Worm (Caenorhabditis elegans) whole organism, early embryonic: ENCODE data around the gene egl-9.
"Not testable (repeated sequence)": the region's sequence is repeated elsewhere in the genome, so short reads cannot be mapped to it uniquely, and the experiment has no call there.

ENCODE experiments used
- aly-1 ChIP-seq: sonication (generic microtip); optimal IDR thresholded peaks from 2 replicates; lab custom pipeline; 2016; ENCODE audit warnings: missing genetic modification characterization, missing compliant biosample characterization
- ama-1 ChIP-seq: fragments of 150-350 bp; optimal IDR thresholded peaks from 2 replicates; lab custom pipeline; 2014
- ets-7 ChIP-seq: sonication (generic microtip); optimal IDR thresholded peaks from 2 replicates; lab custom pipeline; 2016; ENCODE audit warnings: missing genotype, missing genetic modification characterization, missing compliant biosample characterization
- flt-1 ChIP-seq: fragments of 200-800 bp; sonication (Bioruptor generic); IDR thresholded peaks from 2 replicates; pipeline ENCODE4 v1.3.6; 2022; ENCODE audit warnings: missing genetic modification characterization, missing compliant biosample characterization
- hmbx-1 ChIP-seq: sonication (generic microtip); optimal IDR thresholded peaks from 2 replicates; lab custom pipeline; 2016; ENCODE audit warnings: mild to moderate bottlenecking, missing genetic modification characterization, missing compliant biosample characterization

ce11 chrV:10450355-10450754, 18.0 kb upstream of the egl-9 start:
- TF ChIP-seq ama-1; aly-1 (tag; lab: Kevin White, UChicago); ets-7 (tag; lab: Kevin White, UChicago); hmbx-1: not testable (repeated sequence)
- peak; percentile 71 for TF ChIP-seq flt-1 (GFP tag; lab: Robert Waterston, UW)
